Fruit fly (Drosophila melanogaster): Measurements from ENCODE around the gene CG34313.

DNA sequence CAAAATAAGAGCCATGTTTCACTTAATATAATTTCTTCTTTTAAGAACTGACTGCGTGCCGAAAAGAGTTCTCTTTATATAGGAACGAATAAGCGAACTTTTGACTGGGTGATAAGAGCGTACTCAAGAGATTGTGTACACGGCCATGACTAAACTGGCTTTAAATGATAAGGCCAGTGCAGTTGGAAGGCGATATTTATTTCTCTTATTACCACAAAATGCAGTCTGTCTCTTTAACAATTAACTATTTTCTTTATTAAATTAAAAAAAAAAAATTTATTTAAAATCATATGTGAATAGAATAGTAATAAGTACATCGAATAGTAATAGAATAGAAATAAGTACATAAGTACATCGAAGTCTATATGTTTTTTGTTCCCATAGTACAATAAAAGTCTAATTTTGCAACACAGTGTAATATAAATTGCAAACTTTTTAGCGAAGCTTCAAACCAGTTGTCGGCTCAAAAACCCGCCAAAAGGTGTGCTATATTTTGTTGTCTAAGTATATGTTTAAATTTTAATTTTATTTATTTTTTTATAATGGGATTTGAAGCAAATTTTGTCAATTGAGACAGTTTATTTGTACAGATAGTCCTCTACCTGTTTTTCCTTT is 26.9 kb upstream of the CG34313 start, which contains the start of gene CG31810:
- TF ChIP-seq CG4496 (GFP tag; IDR thresholded peaks at IDR 0.05) (no peak), CG8159 (tag; optimal IDR thresholded peaks at IDR 0.05) (no peak), fd96Ca (GFP tag; IDR thresholded peaks at IDR 0.05) (no peak), Pif1A (GFP tag; optimal IDR thresholded peaks at IDR 0.05) (no peak), rn (GFP tag; IDR thresholded peaks at IDR 0.05) (no peak)
